Fruit fly (Drosophila melanogaster): ENCODE data around the gene Eip74EF.

Gene Eip74EF

dm6 chr3L:17651717-17652651 lies 32.9 kb upstream of the Eip74EF start (continued):
- no peak for TF ChIP-seq CG7357 (GFP tag; IDR thresholded peaks at IDR 0.05)
- no peak for TF ChIP-seq CG4730 (GFP tag; IDR thresholded peaks at IDR 0.05)
- TF ChIP-seq nau (GFP tag; optimal IDR thresholded peaks at IDR 0.05) = peak; percentile 6
- peak; percentile 31 for TF ChIP-seq CG6765 (GFP tag; optimal IDR thresholded peaks at IDR 0.05)
- TF ChIP-seq Doc2 (GFP tag; IDR thresholded peaks at IDR 0.05) = no peak
- TF ChIP-seq pum (GFP tag; optimal IDR thresholded peaks at IDR 0.05) = no peak
- no peak; the same call in 1 of the 3 replicates for TF ChIP-seq sr (GFP tag; IDR thresholded peaks at IDR 0.05)
- no peak for TF ChIP-seq Ada2b (GFP tag; IDR thresholded peaks at IDR 0.05)
- TF ChIP-seq so (GFP tag; IDR thresholded peaks at IDR 0.05) = no peak
- no peak for TF ChIP-seq usp (GFP tag; optimal IDR thresholded peaks at IDR 0.05)
- no peak for TF ChIP-seq Sox100B (GFP tag; optimal IDR thresholded peaks at IDR 0.05)
- TF ChIP-seq CG9876 (GFP tag; optimal IDR thresholded peaks at IDR 0.05) = no peak
- no peak for TF ChIP-seq CG12104 (GFP tag; optimal IDR thresholded peaks at IDR 0.05)
- TF ChIP-seq sim (GFP tag; IDR thresholded peaks at IDR 0.05) = 0 out of 2 replicates have a peak, but pooled peaks have one; percentile 13
- TF ChIP-seq CG2120 (GFP tag; optimal IDR thresholded peaks at IDR 0.05) = peak; percentile 39
- no peak for TF ChIP-seq Sry-δ (GFP tag; optimal IDR thresholded peaks at IDR 0.05)
- no peak for TF ChIP-seq emc (GFP tag; optimal IDR thresholded peaks at IDR 0.05)
- TF ChIP-seq HLH4C (GFP tag; IDR thresholded peaks at IDR 0.05; ENCODE audit: partially characterized antibody) = no peak
- TF ChIP-seq CG3838 (GFP tag; optimal IDR thresholded peaks at IDR 0.05) = no peak
- no peak for TF ChIP-seq en (GFP tag; optimal IDR thresholded peaks at IDR 0.05)
- no peak for TF ChIP-seq D19B (GFP tag; optimal IDR thresholded peaks at IDR 0.05)
- TF ChIP-seq dimm (GFP tag; IDR thresholded peaks at IDR 0.05) = no peak
- TF ChIP-seq CG7839 (tag; optimal IDR thresholded peaks at IDR 0.05) = peak; percentile 27
- peak; percentile 49 for TF ChIP-seq grau (tag; optimal IDR thresholded peaks at IDR 0.05)
- no peak for TF ChIP-seq MESR4 (GFP tag; optimal IDR thresholded peaks at IDR 0.05)
- no peak for TF ChIP-seq Nf-YB (GFP tag; optimal IDR thresholded peaks at IDR 0.05)
- TF ChIP-seq stwl (tag; optimal IDR thresholded peaks at IDR 0.05) = no peak
- TF ChIP-seq Eip74EF (GFP tag; optimal IDR thresholded peaks at IDR 0.05) = peak in 1 of 2 experiments; percentile 33
- no peak for TF ChIP-seq D19A (tag; optimal IDR thresholded peaks at IDR 0.05)
- no peak for TF ChIP-seq E2f1 (GFP tag; IDR thresholded peaks at IDR 0.05)
- no peak for TF ChIP-seq Usf (GFP tag; optimal IDR thresholded peaks at IDR 0.05)
- TF ChIP-seq Hmx (GFP tag; optimal IDR thresholded peaks at IDR 0.05) = no peak
- TF ChIP-seq bbx (GFP tag; IDR thresholded peaks at IDR 0.05; ENCODE audit: partially characterized antibody) = no peak
- TF ChIP-seq mam (GFP tag; optimal IDR thresholded peaks at IDR 0.05) = no peak
- peak; percentile 34 for TF ChIP-seq exex (tag; optimal IDR thresholded peaks at IDR 0.05)
- TF ChIP-seq Ets97D (GFP tag; optimal IDR thresholded peaks at IDR 0.05) = no peak
- TF ChIP-seq slbo (GFP tag; IDR thresholded peaks at IDR 0.05) = 0 out of 2 replicates have a peak, but pooled peaks have one; percentile 13
- TF ChIP-seq lmd (GFP tag; IDR thresholded peaks at IDR 0.05) = no peak
- peak; percentile 25; the same call in 1 of the 2 replicates for TF ChIP-seq Rfx (GFP tag; IDR thresholded peaks at IDR 0.05)
- TF ChIP-seq CG11723 (GFP tag; optimal IDR thresholded peaks at IDR 0.05) = no peak
- no peak for TF ChIP-seq CG14860 (GFP tag; IDR thresholded peaks at IDR 0.05; ENCODE audit: partially characterized antibody)
- no peak for TF ChIP-seq org-1 (GFP tag; optimal IDR thresholded peaks at IDR 0.05)
- no peak for TF ChIP-seq CG30020 (tag; optimal IDR thresholded peaks at IDR 0.05)
- no peak for TF ChIP-seq CG15601 (tag; optimal IDR thresholded peaks at IDR 0.05)
- TF ChIP-seq CG4820 (GFP tag; optimal IDR thresholded peaks at IDR 0.05) = no peak
- peak; percentile 6 for TF ChIP-seq CG18599 (GFP tag; optimal IDR thresholded peaks at IDR 0.05)
- no peak for TF ChIP-seq cg (GFP tag; optimal IDR thresholded peaks at IDR 0.05)
- TF ChIP-seq CG9727 (GFP tag; optimal IDR thresholded peaks at IDR 0.05) = no peak
- TF ChIP-seq CG11560 (tag; IDR thresholded peaks at IDR 0.05) = no peak
